Worm (Caenorhabditis elegans) whole organism, L3 larva: ENCODE data around the gene klp-7.

Experiments
- ZK546.5 ChIP-seq: sonication (generic microtip); optimal IDR thresholded peaks from 2 replicates; lab custom pipeline; 2017; ENCODE audit warnings: missing biosample characterization, missing genetic modification characterization
- aly-2 ChIP-seq: fragments of 150-350 bp; optimal IDR thresholded peaks from 2 replicates; lab custom pipeline; 2014; ENCODE audit warnings: missing biosample characterization, missing genetic modification characterization
- ceh-16 ChIP-seq: sonication (generic microtip); optimal IDR thresholded peaks from 2 replicates; lab custom pipeline; 2017; ENCODE audit warnings: missing biosample characterization, missing genetic modification characterization
- ceh-28 ChIP-seq: fragments of 150-350 bp; optimal IDR thresholded peaks from 2 replicates; lab custom pipeline; 2014; ENCODE audit warnings: missing biosample characterization, missing genetic modification reagents, missing genetic modification characterization
- ceh-82 ChIP-seq: fragments of 150-350 bp; optimal IDR thresholded peaks from 2 replicates; lab custom pipeline; 2014; ENCODE audit warnings: missing biosample characterization, missing genetic modification characterization
- fos-1 ChIP-seq: fragments of 150-350 bp; optimal IDR thresholded peaks from 2 replicates; lab custom pipeline; 2014; ENCODE audit warnings: missing biosample characterization, missing genetic modification characterization
- lin-39 ChIP-seq: fragments of 150-350 bp; optimal IDR thresholded peaks from 2 replicates; lab custom pipeline; 2018; ENCODE audit warnings: missing biosample characterization, missing genetic modification reagents, missing genetic modification characterization
- nhr-237 ChIP-seq: fragments of 150-350 bp; optimal IDR thresholded peaks from 2 replicates; lab custom pipeline; 2014; ENCODE audit warnings: missing biosample characterization, missing genetic modification characterization
- pqm-1 ChIP-seq: fragments of 150-350 bp; optimal IDR thresholded peaks from 2 replicates; lab custom pipeline; 2017; ENCODE audit warnings: missing biosample characterization, missing genetic modification characterization, inconsistent platforms
- sea-2 ChIP-seq: fragments of 150-350 bp; sonication (generic microtip); optimal IDR thresholded peaks from 4 replicates; lab custom pipeline; 2014; ENCODE audit warnings: missing biosample characterization, missing genetic modification reagents, missing genetic modification characterization
- unc-39 ChIP-seq: sonication (generic microtip); optimal IDR thresholded peaks from 4 replicates; lab custom pipeline; 2017; ENCODE audit warnings: missing biosample characterization, missing genetic modification characterization
- ztf-11 ChIP-seq: fragments of 150-350 bp; optimal IDR thresholded peaks from 2 replicates; lab custom pipeline; 2014; ENCODE audit warnings: missing biosample characterization, missing genetic modification characterization

ce11 chrIII:10783052-10783451 lies 22.7 kb upstream of the klp-7 start:
- TF ChIP-seq ceh-16 (no peak), unc-39 (tag; lab: Kevin White, UChicago) (no peak), nhr-237 (tag; lab: Kevin White, UChicago) (no peak), pqm-1 (tag; lab: Kevin White, UChicago) (no peak), ceh-28 (no peak), ceh-82 (no peak), fos-1 (no peak), lin-39 (no peak), ZK546.5 (tag; lab: Kevin White, UChicago) (no peak), ztf-11 (tag; lab: Kevin White, UChicago) (no peak), sea-2 (GFP tag; lab: Kevin White, UChicago) (no peak), aly-2 (tag; lab: Kevin White, UChicago) (no peak)
